Worm (Caenorhabditis elegans) whole organism, L1 larva: ENCODE measurements around the gene nhr-177.

Experiments
- F16B12.6 ChIP-seq: fragments of 150-350 bp; optimal IDR thresholded peaks from 2 replicates; lab custom pipeline; 2014; ENCODE audit warnings: missing biosample characterization, missing genetic modification characterization
- alr-1 ChIP-seq: fragments of 200-800 bp; sonication (Bioruptor generic); optimal IDR thresholded peaks from 2 replicates; lab custom pipeline; 2018; ENCODE audit warnings: borderline replicate concordance, mild to moderate bottlenecking, missing genetic modification characterization, missing compliant biosample characterization
- blmp-1 ChIP-seq: fragments of 150-350 bp; optimal IDR thresholded peaks from 2 replicates; lab custom pipeline; 2014; ENCODE audit warnings: missing biosample characterization, missing genetic modification characterization
- ceh-88 ChIP-seq: fragments of 200-800 bp; sonication (Bioruptor generic); IDR thresholded peaks from 2 replicates; pipeline ENCODE4 v1.3.6; 2022; ENCODE audit warnings: missing genetic modification characterization, missing compliant biosample characterization
- dsc-1 ChIP-seq: sonication (generic microtip); optimal IDR thresholded peaks from 2 replicates; lab custom pipeline; 2016; ENCODE audit warnings: mild to moderate bottlenecking, missing genetic modification characterization, missing compliant biosample characterization
- efl-3 ChIP-seq: fragments of 200-800 bp; sonication (Bioruptor generic); optimal IDR thresholded peaks from 2 replicates; lab custom pipeline; 2018; ENCODE audit warnings: mild to moderate bottlenecking, missing genetic modification characterization, missing compliant biosample characterization
- egl-13 ChIP-seq: sonication (generic microtip); optimal IDR thresholded peaks from 2 replicates; lab custom pipeline; 2016; ENCODE audit warnings: missing genotype, missing genetic modification reagents, missing genetic modification characterization, missing compliant biosample characterization
- elt-2 ChIP-seq: sonication (generic microtip); optimal IDR thresholded peaks from 2 replicates; lab custom pipeline; 2016; ENCODE audit warnings: missing genetic modification characterization, mild to moderate bottlenecking, inconsistent platforms, missing compliant biosample characterization, missing genetic modification reagents
- fkh-4 ChIP-seq: sonication (generic microtip); optimal IDR thresholded peaks from 2 replicates; lab custom pipeline; 2016; ENCODE audit warnings: missing compliant biosample characterization, missing genetic modification characterization, borderline replicate concordance
- fkh-8 ChIP-seq: sonication (generic microtip); optimal IDR thresholded peaks from 2 replicates; lab custom pipeline; 2016; ENCODE audit warnings: mild to moderate bottlenecking, missing genetic modification characterization, missing compliant biosample characterization
- fos-1 ChIP-seq: fragments of 150-350 bp; optimal IDR thresholded peaks from 2 replicates; lab custom pipeline; 2014; ENCODE audit warnings: missing biosample characterization, missing genetic modification characterization
- grh-1 ChIP-seq: fragments of 200-800 bp; sonication (Bioruptor generic); IDR thresholded peaks from 2 replicates; pipeline ENCODE4 v1.3.6; 2022; ENCODE audit warnings: missing genetic modification reagents, missing genetic modification characterization, missing compliant biosample characterization
- hlh-17 ChIP-seq: fragments of 200-800 bp; sonication (Bioruptor generic); optimal IDR thresholded peaks from 2 replicates; lab custom pipeline; 2018; ENCODE audit warnings: missing genetic modification characterization, mild to moderate bottlenecking, missing compliant biosample characterization, moderate library complexity, borderline replicate concordance
- hlh-4 ChIP-seq: sonication (generic microtip); optimal IDR thresholded peaks from 2 replicates; lab custom pipeline; 2016; ENCODE audit warnings: mild to moderate bottlenecking, missing genetic modification characterization, missing compliant biosample characterization
- hpl-2 ChIP-seq: fragments of 150-350 bp; optimal IDR thresholded peaks from 2 replicates; lab custom pipeline; 2014; ENCODE audit warnings: missing biosample characterization, missing genetic modification reagents, missing genetic modification characterization
- irx-1 ChIP-seq: sonication (generic microtip); optimal IDR thresholded peaks from 2 replicates; lab custom pipeline; 2016; ENCODE audit warnings: missing genetic modification characterization, missing compliant biosample characterization
- lin-13 ChIP-seq: fragments of 150-350 bp; optimal IDR thresholded peaks from 2 replicates; lab custom pipeline; 2014; ENCODE audit warnings: missing biosample characterization, missing genetic modification reagents, missing genetic modification characterization
- lin-15B ChIP-seq: fragments of 150-350 bp; sonication (generic microtip); optimal IDR thresholded peaks from 3 replicates; lab custom pipeline; 2014; ENCODE audit warnings: missing biosample characterization, missing genetic modification characterization
- lin-35 ChIP-seq, 2 experiments: fragments of 150-350 bp; optimal IDR thresholded peaks; 2 replicates each; lab custom pipeline; 2014; ENCODE audit warnings: missing biosample characterization in 2 of 2, missing genetic modification characterization in 2 of 2, missing genetic modification reagents in 2 of 2
- lir-3 ChIP-seq: sonication (generic microtip); optimal IDR thresholded peaks from 2 replicates; lab custom pipeline; 2016; ENCODE audit warnings: mild to moderate bottlenecking, missing genetic modification characterization, moderate library complexity, missing compliant biosample characterization; ENCODE audit not compliant: poor library complexity
- lsy-2 ChIP-seq, 2 experiments: fragments of 150-350 bp; optimal IDR thresholded peaks; 2 replicates each; lab custom pipeline; 2014; ENCODE audit warnings: missing biosample characterization in 2 of 2, missing genetic modification characterization in 2 of 2
- mef-2 ChIP-seq: fragments of 150-350 bp; optimal IDR thresholded peaks from 2 replicates; lab custom pipeline; 2014; ENCODE audit warnings: missing biosample characterization, missing genetic modification characterization
- nhr-11 ChIP-seq: fragments of 150-350 bp; optimal IDR thresholded peaks from 2 replicates; lab custom pipeline; 2014; ENCODE audit warnings: missing biosample characterization, missing genetic modification characterization
- nhr-19 ChIP-seq: fragments of 200-800 bp; sonication (Bioruptor generic); conservative IDR thresholded peaks from 2 replicates; pipeline ENCODE4 v1.3.6; 2022; ENCODE audit warnings: missing genetic modification characterization, missing compliant biosample characterization
- nhr-20 ChIP-seq: sonication (generic microtip); optimal IDR thresholded peaks from 2 replicates; lab custom pipeline; 2016; ENCODE audit warnings: mild to moderate bottlenecking, missing genetic modification characterization, missing compliant biosample characterization
- nhr-76 ChIP-seq: sonication (generic microtip); optimal IDR thresholded peaks from 2 replicates; lab custom pipeline; 2017; ENCODE audit warnings: missing biosample characterization, missing genetic modification characterization
- nhr-77 ChIP-seq: fragments of 150-350 bp; optimal IDR thresholded peaks from 2 replicates; lab custom pipeline; 2014; ENCODE audit warnings: missing biosample characterization, missing genetic modification characterization
- nhr-85 ChIP-seq: sonication (generic microtip); peaks from one replicate; lab custom pipeline; 2016; ENCODE audit warnings: missing genetic modification characterization, inconsistent platforms, missing compliant biosample characterization
- nhr-90 ChIP-seq: sonication (generic microtip); optimal IDR thresholded peaks from 2 replicates; lab custom pipeline; 2016; ENCODE audit warnings: mild to moderate bottlenecking, missing genetic modification characterization, missing compliant biosample characterization; ENCODE audit not compliant: poor library complexity
- pag-3 ChIP-seq: sonication (generic microtip); optimal IDR thresholded peaks from 2 replicates; lab custom pipeline; 2017; ENCODE audit warnings: missing genetic modification characterization, mild to moderate bottlenecking, missing compliant biosample characterization, antibody characterized with exemption, borderline replicate concordance; ENCODE audit not compliant: insufficient read depth
- pqm-1 ChIP-seq: sonication (generic microtip); optimal IDR thresholded peaks from 3 replicates; lab custom pipeline; 2017; ENCODE audit warnings: missing biosample characterization, missing genetic modification characterization
- snpc-4 ChIP-seq: fragments of 150-350 bp; optimal IDR thresholded peaks from 2 replicates; lab custom pipeline; 2014; ENCODE audit warnings: missing biosample characterization, missing genetic modification characterization
- snu-23 ChIP-seq: sonication (generic microtip); optimal IDR thresholded peaks from 2 replicates; lab custom pipeline; 2016; ENCODE audit warnings: missing genetic modification characterization, missing compliant biosample characterization
- sox-4 ChIP-seq: sonication (generic microtip); optimal IDR thresholded peaks from 2 replicates; lab custom pipeline; 2016; ENCODE audit warnings: missing genetic modification characterization, missing compliant biosample characterization
- swsn-7 ChIP-seq: sonication (generic microtip); optimal IDR thresholded peaks from 2 replicates; lab custom pipeline; 2016; ENCODE audit warnings: missing genetic modification characterization, missing compliant biosample characterization
- tbx-2 ChIP-seq: sonication (generic microtip); optimal IDR thresholded peaks from 2 replicates; lab custom pipeline; 2016; ENCODE audit warnings: missing genetic modification characterization, missing compliant biosample characterization
- unc-130 ChIP-seq: fragments of 150-350 bp; optimal IDR thresholded peaks from 2 replicates; lab custom pipeline; 2017; ENCODE audit warnings: missing biosample characterization, missing genetic modification characterization, inconsistent platforms
- unc-30 ChIP-seq: sonication (generic microtip); optimal IDR thresholded peaks from 2 replicates; lab custom pipeline; 2017; ENCODE audit warnings: missing biosample characterization, missing genetic modification characterization
- xbp-1 ChIP-seq: sonication (generic microtip); optimal IDR thresholded peaks from 2 replicates; lab custom pipeline; 2016; ENCODE audit warnings: missing genetic modification characterization, missing compliant biosample characterization
- zip-4 ChIP-seq: fragments of 200-800 bp; sonication (Bioruptor generic); optimal IDR thresholded peaks from 2 replicates; lab custom pipeline; 2018; ENCODE audit warnings: mild to moderate bottlenecking, missing genetic modification characterization, moderate library complexity, missing compliant biosample characterization
- ztf-11 ChIP-seq, 2 experiments: sonication (generic microtip); optimal IDR thresholded peaks; 2 replicates each; lab custom pipeline; 2016 to 2017; ENCODE audit warnings: missing genetic modification characterization in 2 of 2, missing biosample characterization in 1 of 2, missing compliant biosample characterization in 1 of 2
- ztf-4 ChIP-seq: fragments of 150-350 bp; optimal IDR thresholded peaks from 2 replicates; lab custom pipeline; 2014; ENCODE audit warnings: missing biosample characterization, missing genetic modification characterization

The nhr-177 gene

ce11 chrV:1610097-1610496 lies at the start of gene nhr-177:
nhr-177 (plus strand) TSS chrV:1610263.
- TF ChIP-seq lir-3 (tag; lab: Kevin White, UChicago) (no peak), hlh-4 (tag; lab: Kevin White, UChicago) (no peak), lin-35 (GFP tag; optimal IDR thresholded peaks at IDR 0.05; lab: Kevin White, UChicago) (peak in 1 of 2 experiments; percentile 1), elt-2 (tag; lab: Kevin White, UChicago) (peak; percentile 45), fkh-4 (tag; lab: Kevin White, UChicago) (no peak), sox-4 (no peak), mef-2 (tag; lab: Kevin White, UChicago) (no peak), nhr-85 (peak; percentile 66), snu-23 (GFP tag; lab: Kevin White, UChicago) (peak; percentile 19), blmp-1 (peak; percentile 28), hlh-17 (no peak), nhr-76 (tag; lab: Kevin White, UChicago) (no peak), nhr-90 (tag; lab: Kevin White, UChicago) (peak; percentile 10)

ce11 chrV:1561169-1561568 lies 48.9 kb upstream of the nhr-177 start:
- 0 out of 2 replicates have a peak, but pooled peaks have one; percentile 8 for TF ChIP-seq nhr-19 (GFP tag; lab: Robert Waterston, UW)

- TF ChIP-seq lin-13 (GFP tag; lab: Kevin White, UChicago), result no peak
- TF ChIP-seq dsc-1 (tag; lab: Kevin White, UChicago), result no peak
- no peak for TF ChIP-seq nhr-11 (tag; lab: Kevin White, UChicago)
- no peak for TF ChIP-seq unc-130 (tag; lab: Kevin White, UChicago)
- TF ChIP-seq nhr-77 (tag; lab: Kevin White, UChicago), result no peak
These were observed 43.3 kb upstream of the nhr-177 start, which contains the start of gene cdc-25.2 for ce11 chrV:1566776-1567175. cdc-25.2 (plus strand) TSS chrV:1567076.

ce11 chrV:1569750-1570419 lies 40.2 kb upstream of the nhr-177 start:
- no peak for TF ChIP-seq egl-13 (tag; lab: Kevin White, UChicago)
- TF ChIP-seq lsy-2 (tag; optimal IDR thresholded peaks at IDR 0.05; lab: Kevin White, UChicago), result no peak
- no peak for TF ChIP-seq fkh-8 (tag; lab: Kevin White, UChicago)
- peak; percentile 91 for TF ChIP-seq xbp-1
- no peak for TF ChIP-seq hlh-17
- TF ChIP-seq pqm-1 (tag; lab: Kevin White, UChicago), result no peak
- no peak for TF ChIP-seq nhr-11 (tag; lab: Kevin White, UChicago)
- TF ChIP-seq alr-1 (tag; lab: Kevin White, UChicago), result no peak
- no peak for TF ChIP-seq sox-4
- TF ChIP-seq tbx-2 (tag; lab: Kevin White, UChicago), result no peak
- no peak for TF ChIP-seq pag-3 (tag; lab: Kevin White, UChicago)
- no peak for TF ChIP-seq nhr-76 (tag; lab: Kevin White, UChicago)
- TF ChIP-seq F16B12.6, result no peak
- no peak for TF ChIP-seq hpl-2
- no peak for TF ChIP-seq fos-1
- TF ChIP-seq blmp-1, result peak; percentile 52

- TF ChIP-seq nhr-20 (tag; lab: Kevin White, UChicago), result no peak
- peak; percentile 13 for TF ChIP-seq dsc-1 (tag; lab: Kevin White, UChicago)
These were observed 39.4 kb upstream of the nhr-177 start for ce11 chrV:1570679-1571078.

ce11 chrV:1572585-1572984 lies 37.5 kb upstream of the nhr-177 start:
- no peak for TF ChIP-seq lir-3 (tag; lab: Kevin White, UChicago)
- no peak for TF ChIP-seq ceh-88
- no peak for TF ChIP-seq zip-4 (GFP tag; lab: Kevin White, UChicago)
- no peak for TF ChIP-seq swsn-7 (tag; lab: Kevin White, UChicago)
- TF ChIP-seq ztf-4 (tag; lab: Kevin White, UChicago), result no peak
- no peak for TF ChIP-seq lin-35 (GFP tag; optimal IDR thresholded peaks at IDR 0.05; lab: Kevin White, UChicago)
- no peak for TF ChIP-seq unc-30
- TF ChIP-seq irx-1 (tag; lab: Kevin White, UChicago), result no peak
- TF ChIP-seq snu-23 (GFP tag; lab: Kevin White, UChicago), result no peak
- TF ChIP-seq nhr-85, result peak; percentile 42
- TF ChIP-seq efl-3, result no peak
- TF ChIP-seq lin-15B (tag; lab: Kevin White, UChicago), result no peak
- no peak for TF ChIP-seq grh-1
- peak in 1 of 2 experiments; percentile 21 for TF ChIP-seq ztf-11 (tag; optimal IDR thresholded peaks at IDR 0.05; lab: Kevin White, UChicago)
- TF ChIP-seq snpc-4, result no peak
